Fruit fly (Drosophila melanogaster): Measurements from ENCODE around the gene Sugb.

Sugb gene

DNA sequence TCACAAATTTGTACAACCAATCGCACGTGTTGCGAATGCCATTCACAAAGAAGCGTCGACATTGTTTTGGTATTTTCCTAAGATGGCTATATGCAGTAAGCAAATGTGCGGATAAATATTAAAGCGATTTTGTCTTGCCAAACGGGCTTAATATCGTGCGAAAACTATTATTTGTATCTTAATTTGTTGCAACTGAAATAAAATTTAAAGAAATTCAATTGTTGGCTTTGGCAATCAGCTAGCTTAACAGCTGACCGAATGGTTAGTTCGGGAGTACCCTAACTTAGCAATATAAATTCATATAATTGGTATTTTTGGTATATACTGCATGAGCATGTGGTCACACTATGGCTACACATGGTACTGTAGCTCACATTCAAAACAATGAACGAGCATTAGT lies 35.4 kb upstream of the Sugb start, which contains the start of the genes RIOK1 and Polr3H (continued):
- peak; percentile 42; the same call in 1 of the 2 replicates for TF ChIP-seq ap (GFP tag; IDR thresholded peaks at IDR 0.05)
- peak; percentile 62 to 76 for TF ChIP-seq chif (GFP tag; optimal IDR thresholded peaks at IDR 0.05)
- TF ChIP-seq Mes4 (GFP tag; optimal IDR thresholded peaks at IDR 0.05), result peak; percentile 58
- TF ChIP-seq CG7987 (GFP tag; optimal IDR thresholded peaks at IDR 0.05), result peak; percentile 7
- TF ChIP-seq Dref (GFP tag; IDR thresholded peaks at IDR 0.05), result no peak
- TF ChIP-seq row (GFP tag; IDR thresholded peaks at IDR 0.05), result peak; percentile 88
- TF ChIP-seq schlank (tag; optimal IDR thresholded peaks at IDR 0.05), result no peak
- TF ChIP-seq CG18764 (GFP tag; optimal IDR thresholded peaks at IDR 0.05), result no peak
- TF ChIP-seq Atf6 (GFP tag; IDR thresholded peaks at IDR 0.05), result peak; percentile 54; the same call in 1 of the 2 replicates
- peak; percentile 15 for TF ChIP-seq MESR4 (GFP tag; optimal IDR thresholded peaks at IDR 0.05)
- peak; percentile 11; the same call in 1 of the 2 replicates for TF ChIP-seq CG32767 (GFP tag; IDR thresholded peaks at IDR 0.05)
- TF ChIP-seq CG7357 (GFP tag; IDR thresholded peaks at IDR 0.05), result no peak
- TF ChIP-seq amos (GFP tag; IDR thresholded peaks at IDR 0.05; ENCODE audit: partially characterized antibody), result no peak
- TF ChIP-seq CG6254 (GFP tag; optimal IDR thresholded peaks at IDR 0.05), result peak; percentile 16
- peak; percentile 18 for TF ChIP-seq eyg (GFP tag; optimal IDR thresholded peaks at IDR 0.05)
- TF ChIP-seq crc (GFP tag; optimal IDR thresholded peaks at IDR 0.05), result peak; percentile 70
- TF ChIP-seq lola (GFP tag; optimal IDR thresholded peaks at IDR 0.05), result peak in 1 of 3 experiments; percentile 65
- TF ChIP-seq Myb (GFP tag; optimal IDR thresholded peaks at IDR 0.05), result peak; percentile 37
- TF ChIP-seq CG33557 (GFP tag; optimal IDR thresholded peaks at IDR 0.05), result peak; percentile 23
- TF ChIP-seq Camta (GFP tag; optimal IDR thresholded peaks at IDR 0.05), result peak; percentile 75
- no peak for TF ChIP-seq CG12071 (GFP tag; optimal IDR thresholded peaks at IDR 0.05)
- TF ChIP-seq Sox102F (GFP tag; optimal IDR thresholded peaks at IDR 0.05), result no peak
- TF ChIP-seq salm (tag; optimal IDR thresholded peaks at IDR 0.05), result no peak
- TF ChIP-seq CG10147 (GFP tag; optimal IDR thresholded peaks at IDR 0.05), result no peak
- TF ChIP-seq hbn (GFP tag; IDR thresholded peaks at IDR 0.05; ENCODE audit: partially characterized antibody), result no peak
- TF ChIP-seq ftz-f1 (GFP tag; optimal IDR thresholded peaks at IDR 0.05), result no peak
- no peak for TF ChIP-seq ash1 (GFP tag; optimal IDR thresholded peaks at IDR 0.05)
- peak; percentile 47 for TF ChIP-seq CG5245 (GFP tag; optimal IDR thresholded peaks at IDR 0.05)
- TF ChIP-seq psq (GFP tag; optimal IDR thresholded peaks at IDR 0.05), result peak; percentile 10
- peak; percentile 79 for TF ChIP-seq CG12391 (tag; optimal IDR thresholded peaks at IDR 0.05)
- no peak for TF ChIP-seq hkb (optimal IDR thresholded peaks at IDR 0.05)
- peak; percentile 77 for TF ChIP-seq hkb (GFP tag; IDR thresholded peaks at IDR 0.05)
- TF ChIP-seq Elba2 (GFP tag; optimal IDR thresholded peaks at IDR 0.05), result peak; percentile 30
- TF ChIP-seq CG13123 (GFP tag; optimal IDR thresholded peaks at IDR 0.05), result peak; percentile 65
- no peak for TF ChIP-seq Nf-YC (tag; optimal IDR thresholded peaks at IDR 0.05)
- TF ChIP-seq CG4424 (GFP tag; optimal IDR thresholded peaks at IDR 0.05), result peak; percentile 73
- TF ChIP-seq insv (GFP tag; optimal IDR thresholded peaks at IDR 0.05), result no peak
- TF ChIP-seq YL-1 (GFP tag; optimal IDR thresholded peaks at IDR 0.05), result peak; percentile 81
- TF ChIP-seq CG8388 (GFP tag; optimal IDR thresholded peaks at IDR 0.05), result peak; percentile 48

DNA sequence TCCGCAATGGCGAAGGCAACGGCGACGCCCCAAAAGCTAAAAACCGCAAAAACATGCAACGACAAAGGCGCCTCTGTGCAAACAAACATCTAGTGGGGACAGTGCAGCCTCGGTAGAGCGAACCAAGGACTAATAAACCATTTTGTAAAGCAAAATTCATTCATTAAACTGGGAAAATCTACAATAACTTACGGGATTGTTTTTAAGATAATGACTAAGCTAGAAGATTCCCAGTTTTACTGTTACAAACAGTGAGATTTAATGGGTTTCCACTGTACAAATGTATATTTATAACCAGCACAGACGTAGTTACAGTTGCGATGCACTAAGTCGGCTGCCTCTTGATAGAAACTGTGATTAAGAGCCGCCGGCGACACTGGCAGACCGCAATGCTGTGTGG lies 27.6 kb upstream of the Sugb start:
- peak; percentile 51 for TF ChIP-seq sens (GFP tag)
- TF ChIP-seq schlank (tag; optimal IDR thresholded peaks at IDR 0.05), result no peak
- TF ChIP-seq ap (GFP tag; IDR thresholded peaks at IDR 0.05), result peak; percentile 18; the same call in 1 of the 2 replicates
- no peak for TF ChIP-seq Deaf1 (tag; optimal IDR thresholded peaks at IDR 0.05)
- no peak for TF ChIP-seq slp2 (GFP tag; optimal IDR thresholded peaks at IDR 0.05)
- TF ChIP-seq mld (GFP tag; IDR thresholded peaks at IDR 0.05; ENCODE audit: partially characterized antibody), result no peak
- no peak for TF ChIP-seq CG6654 (GFP tag; optimal IDR thresholded peaks at IDR 0.05)
- TF ChIP-seq CG18476 (GFP tag; optimal IDR thresholded peaks at IDR 0.05), result no peak
- no peak for TF ChIP-seq CG31441 (GFP tag; IDR thresholded peaks at IDR 0.05)
- no peak for TF ChIP-seq kay (GFP tag; optimal IDR thresholded peaks at IDR 0.05)
- TF ChIP-seq CG12299 (tag; optimal IDR thresholded peaks at IDR 0.05), result no peak
- TF ChIP-seq tap (tag; optimal IDR thresholded peaks at IDR 0.05), result no peak
- TF ChIP-seq CG10209 (GFP tag; optimal IDR thresholded peaks at IDR 0.05), result no peak
- no peak for TF ChIP-seq trem (tag; optimal IDR thresholded peaks at IDR 0.05)
- TF ChIP-seq gce (GFP tag; IDR thresholded peaks at IDR 0.05), result 0 out of 3 replicates have a peak, but pooled peaks have one; percentile 4
- TF ChIP-seq CG11085 (GFP tag; IDR thresholded peaks at IDR 0.05), result no peak

Measured in whole organism, embryonic.